Fruit fly (Drosophila melanogaster): Measurements from ENCODE around the gene CG11658.

Gene CG11658

dm6 chr3L:11720780-11721179 lies 12.4 kb upstream of the CG11658 start, which contains the start of gene Bmcp (continued):
- TF ChIP-seq sna (GFP tag; IDR thresholded peaks at IDR 0.05; ENCODE audit: partially characterized antibody) (0 out of 2 replicates have a peak, but pooled peaks have one; percentile 30), Blimp-1 (GFP tag; optimal IDR thresholded peaks at IDR 0.05) (no peak), Xrp1 (GFP tag; IDR thresholded peaks at IDR 0.05) (no peak), CG1602 (GFP tag; optimal IDR thresholded peaks at IDR 0.05) (no peak), CG10543 (GFP tag; optimal IDR thresholded peaks at IDR 0.05) (no peak), CG14710 (tag; optimal IDR thresholded peaks at IDR 0.05) (peak; percentile 30), nom (GFP tag; optimal IDR thresholded peaks at IDR 0.05) (peak; percentile 2), CG9932 (GFP tag; IDR thresholded peaks at IDR 0.05) (no peak), Lpt (GFP tag; optimal IDR thresholded peaks at IDR 0.05) (no peak), HmgZ (tag; optimal IDR thresholded peaks at IDR 0.05) (peak; percentile 7), CG31388 (GFP tag; optimal IDR thresholded peaks at IDR 0.05) (no peak), row (GFP tag; IDR thresholded peaks at IDR 0.05) (no peak), lov (optimal IDR thresholded peaks at IDR 0.05) (no peak), lov (GFP tag; IDR thresholded peaks at IDR 0.05) (0 out of 3 replicates have a peak, but pooled peaks have one; percentile 63), CG17568 (GFP tag; optimal IDR thresholded peaks at IDR 0.05) (no peak), CG7271 (tag; optimal IDR thresholded peaks at IDR 0.05) (no peak), Sry-δ (GFP tag; optimal IDR thresholded peaks at IDR 0.05) (peak; percentile 21), TFAM (GFP tag; optimal IDR thresholded peaks at IDR 0.05) (no peak)

dm6 chr3L:11717993-11718392 lies 9.6 kb upstream of the CG11658 start:
- TF ChIP-seq CG31224 (GFP tag; IDR thresholded peaks at IDR 0.05) = no peak
- TF ChIP-seq pho (GFP tag; optimal IDR thresholded peaks at IDR 0.05) = no peak
- no peak for TF ChIP-seq ATbp (GFP tag; optimal IDR thresholded peaks at IDR 0.05)
- TF ChIP-seq Dfd (GFP tag; optimal IDR thresholded peaks at IDR 0.05) = no peak
- no peak for TF ChIP-seq pum (GFP tag; optimal IDR thresholded peaks at IDR 0.05)
- TF ChIP-seq CG13894 (tag; optimal IDR thresholded peaks at IDR 0.05) = peak; percentile 95
- TF ChIP-seq MBD-R2 (GFP tag; IDR thresholded peaks at IDR 0.05) = no peak
- TF ChIP-seq sna (GFP tag; IDR thresholded peaks at IDR 0.05; ENCODE audit: partially characterized antibody) = no peak
- TF ChIP-seq CG17385 (GFP tag; optimal IDR thresholded peaks at IDR 0.05) = no peak
- TF ChIP-seq CG15514 (GFP tag; optimal IDR thresholded peaks at IDR 0.05) = no peak
- TF ChIP-seq CG6683 (GFP tag; optimal IDR thresholded peaks at IDR 0.05) = no peak
- TF ChIP-seq Stat92E (GFP tag; optimal IDR thresholded peaks at IDR 0.05) = no peak
- TF ChIP-seq stwl (tag; optimal IDR thresholded peaks at IDR 0.05) = no peak
- TF ChIP-seq lab (GFP tag; optimal IDR thresholded peaks at IDR 0.05) = no peak
- TF ChIP-seq NFAT (GFP tag; IDR thresholded peaks at IDR 0.05) = no peak
- TF ChIP-seq Hr78 (GFP tag; optimal IDR thresholded peaks at IDR 0.05) = no peak
- TF ChIP-seq CG18011 (GFP tag; optimal IDR thresholded peaks at IDR 0.05) = peak; percentile 5
- TF ChIP-seq zen (tag; optimal IDR thresholded peaks at IDR 0.05) = no peak
- no peak for TF ChIP-seq gcm2 (GFP tag; optimal IDR thresholded peaks at IDR 0.05)
- TF ChIP-seq sd (tag; optimal IDR thresholded peaks at IDR 0.05) = peak; percentile 87

- TF ChIP-seq psq (GFP tag; optimal IDR thresholded peaks at IDR 0.05) = no peak
- TF ChIP-seq Vsx1 (GFP tag; optimal IDR thresholded peaks at IDR 0.05) = peak; percentile 35
- peak; percentile 2 for TF ChIP-seq nom (GFP tag; optimal IDR thresholded peaks at IDR 0.05)
- peak; percentile 53; the same call in 1 of the 2 replicates for TF ChIP-seq Awh (GFP tag; IDR thresholded peaks at IDR 0.05)
- peak; percentile 69 for TF ChIP-seq vvl (GFP tag; IDR thresholded peaks at IDR 0.05)
- TF ChIP-seq Med (GFP tag) = peak; percentile 46
- 0 out of 2 replicates have a peak, but pooled peaks have one; percentile 14 for TF ChIP-seq onecut (GFP tag; IDR thresholded peaks at IDR 0.05)
- TF ChIP-seq br (optimal IDR thresholded peaks at IDR 0.05) = no peak
- no peak for TF ChIP-seq crp (GFP tag; optimal IDR thresholded peaks at IDR 0.05)
- TF ChIP-seq exex (tag; optimal IDR thresholded peaks at IDR 0.05) = no peak
- TF ChIP-seq CG31224 (GFP tag; IDR thresholded peaks at IDR 0.05) = no peak
- no peak for TF ChIP-seq Chrac-16 (GFP tag; optimal IDR thresholded peaks at IDR 0.05)
These were observed 8.9 kb upstream of the CG11658 start for dm6 chr3L:11717300-11717699.

All from whole organism, embryonic.